Fruit fly (Drosophila melanogaster) whole organism, prepupa: ENCODE data around the gene CG5861.
A peak's percentile ranks its signal among the peaks of the same experiment; 100 is the strongest.

ENCODE experiments used
- CG10631 ChIP-seq: fragments of 200-800 bp; sonication (Bioruptor generic); optimal IDR thresholded peaks from 2 replicates; lab custom pipeline; 2016; ENCODE audit warnings: missing biosample characterization, missing genetic modification characterization
- CG1621 ChIP-seq: fragments of 200-800 bp; sonication (Bioruptor generic); optimal IDR thresholded peaks from 3 replicates; lab custom pipeline; 2018; ENCODE audit warnings: missing biosample characterization, mild to moderate bottlenecking, missing genetic modification characterization
- CG6808 ChIP-seq: fragments of 200-800 bp; sonication (Bioruptor generic); optimal IDR thresholded peaks from 3 replicates; lab custom pipeline; 2017; ENCODE audit warnings: missing biosample characterization, missing genetic modification characterization, mild to moderate bottlenecking, moderate library complexity, missing genetic modification reagents
- CG7368 ChIP-seq: fragments of 200-800 bp; sonication (Bioruptor generic); optimal IDR thresholded peaks from 3 replicates; lab custom pipeline; 2016; ENCODE audit warnings: missing biosample characterization, missing genetic modification characterization
- CG8632 ChIP-seq: fragments of 200-800 bp; sonication (Bioruptor generic); optimal IDR thresholded peaks from 3 replicates; lab custom pipeline; 2016; ENCODE audit warnings: missing biosample characterization, missing genetic modification characterization
- Eip93F ChIP-seq: fragments of 200-800 bp; sonication (Bioruptor generic); optimal IDR thresholded peaks from 2 replicates; lab custom pipeline; 2016; ENCODE audit warnings: missing biosample characterization, mild to moderate bottlenecking, missing genetic modification characterization
- Hr39 ChIP-seq: fragments of 200-800 bp; sonication (Bioruptor generic); optimal IDR thresholded peaks from 2 replicates; lab custom pipeline; 2016; ENCODE audit warnings: missing biosample characterization, missing genetic modification characterization
- Sox15 ChIP-seq: fragments of 200-800 bp; sonication (Bioruptor generic); optimal IDR thresholded peaks from 3 replicates; lab custom pipeline; 2016; ENCODE audit warnings: missing biosample characterization, missing genetic modification characterization
- acj6 ChIP-seq: fragments of 200-800 bp; sonication (Bioruptor generic); optimal IDR thresholded peaks from 3 replicates; lab custom pipeline; 2016; ENCODE audit warnings: missing biosample characterization, missing genetic modification characterization
- dsx ChIP-seq: fragments of 200-800 bp; optimal IDR thresholded peaks from 3 replicates; lab custom pipeline; 2019; ENCODE audit warnings: missing biosample characterization, mild to moderate bottlenecking, missing genetic modification characterization, moderate library complexity; ENCODE audit not compliant: poor library complexity, severe bottlenecking
- lz ChIP-seq: fragments of 200-800 bp; sonication (Bioruptor generic); optimal IDR thresholded peaks from 3 replicates; lab custom pipeline; 2016; ENCODE audit warnings: missing biosample characterization, missing genetic modification characterization
- net ChIP-seq: fragments of 200-800 bp; sonication (Bioruptor generic); optimal IDR thresholded peaks from 3 replicates; lab custom pipeline; 2016; ENCODE audit warnings: missing biosample characterization, missing genetic modification characterization
- topi ChIP-seq: fragments of 200-800 bp; sonication (Bioruptor generic); optimal IDR thresholded peaks from 3 replicates; lab custom pipeline; 2016; ENCODE audit warnings: missing biosample characterization, missing genetic modification characterization
- vri ChIP-seq: fragments of 200-800 bp; sonication (Bioruptor generic); optimal IDR thresholded peaks from 3 replicates; lab custom pipeline; 2016; ENCODE audit warnings: missing biosample characterization, mild to moderate bottlenecking, missing genetic modification characterization

DNA sequence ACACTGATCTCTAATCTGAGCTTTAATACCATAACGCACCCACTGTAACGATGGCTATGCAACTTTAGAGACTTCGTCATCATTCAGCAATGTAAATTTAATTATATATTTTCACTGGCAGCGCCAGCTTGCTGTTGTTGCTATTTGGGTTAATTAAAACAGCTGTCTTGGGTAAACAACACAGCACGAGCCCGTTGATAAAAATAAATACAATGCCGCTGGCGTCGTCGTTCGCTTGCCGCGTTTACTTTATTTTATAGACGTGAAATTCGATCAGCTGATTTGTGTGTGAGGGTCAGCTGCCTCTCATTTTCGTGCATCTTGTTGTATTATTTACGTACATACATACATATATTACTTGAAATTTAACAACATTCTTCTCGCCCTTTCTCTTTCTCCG lies 34.4 kb downstream of the CG5861 start:
- TF ChIP-seq dsx (GFP tag; lab: Kevin White, UChicago) (peak; percentile 0), CG6808 (no peak), lz (GFP tag; lab: Kevin White, UChicago) (no peak), Hr39 (GFP tag; lab: Kevin White, UChicago) (no peak), CG1621 (tag; lab: Kevin White, UChicago) (no peak), Sox15 (no peak), topi (no peak), CG7368 (no peak), Eip93F (no peak), CG8632 (no peak), acj6 (GFP tag; lab: Kevin White, UChicago) (no peak), vri (GFP tag; lab: Kevin White, UChicago) (peak; percentile 50), net (GFP tag; lab: Kevin White, UChicago) (no peak), CG10631 (GFP tag; lab: Kevin White, UChicago) (no peak)
